Worm (Caenorhabditis elegans) whole organism, L4/young adult: ENCODE measurements around the gene srx-137.

Experiments used
- W03F9.2 ChIP-seq: fragments of 150-350 bp; optimal IDR thresholded peaks from 2 replicates; lab custom pipeline; 2014; ENCODE audit warnings: missing biosample characterization, missing genetic modification characterization
- dao-5 ChIP-seq: sonication (generic microtip); optimal IDR thresholded peaks from 2 replicates; lab custom pipeline; 2016; ENCODE audit warnings: missing genotype, missing genetic modification characterization, moderate library complexity, missing compliant biosample characterization
- him-1 ChIP-seq: sonication (generic microtip); optimal IDR thresholded peaks from 2 replicates; lab custom pipeline; 2016; ENCODE audit warnings: missing genotype, missing genetic modification reagents, missing genetic modification characterization, missing compliant biosample characterization

ce11 chrV:13890473-13890872, 27.9 kb downstream of the srx-137 start, which contains the start of gene lbp-8:
- no peak for TF ChIP-seq him-1
- TF ChIP-seq W03F9.2, result no peak
- no peak for TF ChIP-seq dao-5 (tag; lab: Kevin White, UChicago)
